Worm (Caenorhabditis elegans) whole organism, dauer: ENCODE results near the gene Y17G7B.8.

ENCODE experiments used
- unc-62 ChIP-seq: sonication (generic microtip); optimal IDR thresholded peaks from 2 replicates; lab custom pipeline; 2017; ENCODE audit warnings: missing biosample characterization, missing genetic modification reagents, missing genetic modification characterization

Gene Y17G7B.8

DNA sequence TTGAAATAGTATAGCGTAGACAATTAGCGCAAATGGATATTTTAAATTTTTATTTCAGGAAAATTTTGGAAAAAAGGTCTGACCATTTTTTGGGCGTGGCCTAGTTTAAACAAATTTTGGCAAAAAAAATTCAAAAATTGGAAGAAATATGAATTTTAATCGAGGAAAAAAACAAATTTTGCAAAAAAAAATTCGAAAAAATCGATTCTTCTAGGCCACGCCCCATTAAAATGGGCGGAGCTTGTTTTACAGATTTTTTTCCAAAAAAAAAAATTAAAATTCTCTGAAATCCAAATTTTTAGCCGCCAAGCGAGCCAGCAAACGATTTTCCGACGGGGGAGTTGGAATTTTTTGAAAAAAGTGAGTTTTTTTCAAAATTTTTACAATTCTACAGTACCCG lies 21.7 kb upstream of the Y17G7B.8 start, which contains the start of gene nadk-2:
Gene nadk-2, plus strand, starts transcription at position 301 of the 400 bp plus-strand sequence.
- no peak for TF ChIP-seq unc-62 (GFP tag; lab: Kevin White, UChicago)

- TF ChIP-seq unc-62 (GFP tag; lab: Kevin White, UChicago) = no peak
Observed at ce11 chrII:12042108-12042960, 14.8 kb upstream of the Y17G7B.8 start, which contains the start of gene ippk-1. Gene ippk-1 (plus strand): TSS chrII:12042910.

ce11 chrII:12041116-12041515 lies 13.6 kb upstream of the Y17G7B.8 start:
- TF ChIP-seq unc-62 (GFP tag; lab: Kevin White, UChicago) = no peak

DNA sequence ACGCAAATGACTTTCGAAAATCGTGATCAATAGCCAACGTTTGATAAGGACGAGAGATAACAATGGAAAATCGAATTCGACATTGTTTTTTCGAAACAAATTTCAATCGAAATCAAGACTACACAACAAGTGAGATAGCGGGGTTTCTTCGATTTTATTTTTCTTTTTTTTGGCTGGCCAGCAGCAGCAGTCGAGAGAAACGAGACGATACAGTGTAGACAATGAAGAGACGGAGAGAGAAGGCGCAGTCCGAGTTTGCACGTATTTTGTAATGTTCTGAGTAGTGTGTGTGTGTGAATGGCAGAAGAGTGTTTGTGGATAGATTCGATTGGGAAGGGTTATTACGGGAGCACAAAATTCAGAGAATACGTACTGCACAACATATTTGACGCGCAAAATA lies 12.6 kb upstream of the Y17G7B.8 start:
- no peak for TF ChIP-seq unc-62 (GFP tag; lab: Kevin White, UChicago)

DNA sequence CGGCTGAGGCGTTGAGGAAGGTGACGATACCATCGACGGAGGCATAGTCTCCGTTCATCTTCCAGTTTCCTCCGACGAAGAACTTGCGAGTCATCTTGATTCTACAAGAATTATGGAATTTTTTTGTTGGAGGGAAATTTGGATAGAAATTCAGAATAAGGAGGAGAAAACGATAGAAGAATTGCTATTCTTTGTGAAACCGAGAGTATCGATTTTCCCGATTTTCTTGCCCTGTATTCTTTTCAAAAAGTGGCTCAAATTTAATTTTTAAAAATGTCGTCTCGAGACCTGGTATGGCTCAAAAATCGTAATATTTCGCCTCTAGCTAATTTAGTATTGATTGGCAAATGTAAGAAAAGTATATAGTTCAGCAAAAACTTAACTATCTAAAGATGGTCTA lies 11.5 kb upstream of the Y17G7B.8 start, which contains the start of gene tpi-1:
Gene tpi-1, minus strand, starts transcription at position 101 of the 400 bp plus-strand sequence.
- TF ChIP-seq unc-62 (GFP tag; lab: Kevin White, UChicago) = no peak

ce11 chrII:12036516-12036915 lies 9.0 kb upstream of the Y17G7B.8 start, which contains the start of gene cyn-16:
Gene cyn-16 (minus strand): TSS chrII:12036742.
- TF ChIP-seq unc-62 (GFP tag; lab: Kevin White, UChicago) = no peak

- TF ChIP-seq unc-62 (GFP tag; lab: Kevin White, UChicago) = no peak
Observed at ce11 chrII:12036075-12036474, 8.5 kb upstream of the Y17G7B.8 start.

ce11 chrII:12028707-12029106 lies 1.2 kb upstream of the Y17G7B.8 start:
- no peak for TF ChIP-seq unc-62 (GFP tag; lab: Kevin White, UChicago)

- TF ChIP-seq unc-62 (GFP tag; lab: Kevin White, UChicago) = no peak
Observed at ce11 chrII:12023315-12023878, 4.2 kb downstream of the Y17G7B.8 start, which contains the start of gene Y17G7B.12. Gene Y17G7B.12 (plus strand): TSS chrII:12023861.

ce11 chrII:12008772-12009171 lies 18.8 kb downstream of the Y17G7B.8 start, which contains the start of gene glb-29:
Gene glb-29 (plus strand): TSS chrII:12009072.
- TF ChIP-seq unc-62 (GFP tag; lab: Kevin White, UChicago) = no peak

DNA sequence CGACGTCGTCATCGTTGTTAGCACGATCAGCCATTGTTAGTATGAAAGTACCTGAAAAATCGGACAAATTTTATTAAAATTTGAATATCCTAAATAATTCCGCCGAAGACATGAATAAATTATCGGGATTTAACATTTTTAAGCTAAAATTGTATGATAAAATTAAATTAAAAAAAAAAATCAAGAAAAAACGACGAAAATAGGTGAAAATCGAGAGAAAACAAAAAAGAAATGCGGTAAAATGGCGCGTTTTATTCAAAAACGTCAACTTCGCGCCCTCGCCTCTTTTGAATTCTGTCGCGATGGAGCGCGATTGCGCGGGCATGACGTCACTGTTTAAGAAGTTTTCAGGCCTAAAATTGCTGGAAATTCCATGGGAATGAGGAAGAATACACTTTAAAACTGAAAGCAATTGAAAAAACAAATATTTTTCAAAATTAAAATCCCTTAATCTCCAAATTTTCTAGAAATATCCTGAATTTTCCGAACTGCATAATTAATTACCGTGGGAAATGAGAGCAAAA lies 20.9 kb downstream of the Y17G7B.8 start, which contains the start of gene mcm-2:
Gene mcm-2, minus strand, starts transcription at position 51 of the 524 bp plus-strand sequence.
- TF ChIP-seq unc-62 (GFP tag; lab: Kevin White, UChicago) = no peak

- no peak for TF ChIP-seq unc-62 (GFP tag; lab: Kevin White, UChicago)
Observed at ce11 chrII:12005981-12006380, 21.6 kb downstream of the Y17G7B.8 start.

DNA sequence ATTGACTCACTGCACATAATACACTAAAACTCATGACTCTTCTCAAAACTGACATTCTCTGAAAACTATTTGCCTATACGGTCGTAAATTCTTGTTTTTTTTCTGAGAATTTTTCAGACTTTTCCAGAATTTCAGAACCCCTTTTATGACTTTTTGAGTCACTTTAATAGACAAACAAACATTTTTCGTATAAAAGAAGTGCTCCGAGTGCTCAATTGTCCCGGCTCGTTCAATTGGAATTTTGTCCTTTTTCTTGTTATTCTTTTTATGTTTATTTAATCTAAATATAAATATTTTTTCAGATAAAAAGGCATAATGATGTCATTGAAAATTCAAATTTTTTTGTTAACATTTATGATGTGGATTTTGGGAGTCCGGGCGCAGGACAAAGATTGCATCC lies 28.6 kb downstream of the Y17G7B.8 start, which contains the start of gene Y17G7B.23:
Gene Y17G7B.23, plus strand, starts transcription at position 301 of the 400 bp plus-strand sequence.
- TF ChIP-seq unc-62 (GFP tag; lab: Kevin White, UChicago) = no peak

DNA sequence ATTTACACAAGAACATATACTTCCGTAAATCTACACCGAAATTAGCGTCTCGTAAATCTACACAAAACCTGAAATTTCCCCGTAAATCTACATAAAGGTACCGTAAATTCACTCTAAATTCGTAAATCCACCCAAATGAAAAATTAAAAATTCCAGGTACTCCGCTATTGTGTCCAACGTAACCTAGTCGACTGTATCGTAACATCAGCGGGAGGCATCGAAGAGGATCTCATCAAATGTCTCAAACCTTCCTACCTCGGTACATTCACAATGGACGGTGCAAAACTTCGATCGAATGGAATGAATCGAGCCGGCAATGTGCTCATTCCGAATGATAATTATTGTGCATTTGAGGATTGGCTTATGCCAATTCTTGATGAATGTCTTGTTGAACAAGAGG lies 32.6 kb downstream of the Y17G7B.8 start:
- TF ChIP-seq unc-62 (GFP tag; lab: Kevin White, UChicago) = no peak

DNA sequence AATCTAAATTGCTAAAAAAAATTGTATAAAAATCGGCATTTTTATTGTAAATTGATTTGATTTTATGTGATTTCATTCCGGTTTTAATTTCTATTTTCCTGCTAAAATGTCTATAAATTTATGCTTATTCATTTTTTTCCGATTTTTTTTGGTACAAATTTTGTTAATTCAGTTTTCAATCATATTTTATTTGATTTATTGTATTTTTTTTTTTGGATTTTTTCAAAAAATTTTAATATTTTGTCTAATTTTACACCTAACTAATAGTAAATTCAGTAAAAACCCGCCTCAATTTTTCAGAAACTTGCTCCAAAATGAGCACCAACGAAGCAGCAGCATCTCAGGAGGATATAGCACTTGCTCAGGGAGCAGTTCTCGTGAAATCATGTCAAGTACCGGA lies 34.8 kb downstream of the Y17G7B.8 start, which contains the start of gene dhps-1:
Gene dhps-1, plus strand, starts transcription at position 301 of the 400 bp plus-strand sequence.
- TF ChIP-seq unc-62 (GFP tag; lab: Kevin White, UChicago) = no peak

DNA sequence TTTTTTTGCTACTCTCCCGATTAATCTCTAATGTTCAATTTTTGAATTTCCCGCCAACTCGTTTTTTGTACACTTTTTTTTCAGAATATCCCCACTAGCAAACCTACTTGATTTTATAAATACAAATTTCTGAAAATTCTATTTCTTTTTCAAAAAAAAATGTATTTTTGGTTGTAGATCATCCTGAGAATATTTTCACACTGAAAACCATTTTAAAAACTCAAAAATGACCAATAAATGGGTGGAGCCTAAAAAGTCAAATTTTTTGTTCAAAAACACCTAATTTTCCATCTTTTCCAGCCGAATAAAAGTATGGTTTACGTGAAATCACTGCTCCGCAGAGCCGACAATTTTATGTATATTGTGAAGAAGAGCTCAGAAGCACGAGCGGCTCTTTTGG lies 38.8 kb downstream of the Y17G7B.8 start, which contains the start of gene Y17G7B.3:
Gene Y17G7B.3, plus strand, starts transcription at position 301 of the 400 bp plus-strand sequence.
- no peak for TF ChIP-seq unc-62 (GFP tag; lab: Kevin White, UChicago)
